Worm (Caenorhabditis elegans): Measurements from ENCODE around the gene ubh-2.
A peak's percentile ranks its signal among the peaks of the same experiment; 100 is the strongest.

Gene ubh-2

DNA sequence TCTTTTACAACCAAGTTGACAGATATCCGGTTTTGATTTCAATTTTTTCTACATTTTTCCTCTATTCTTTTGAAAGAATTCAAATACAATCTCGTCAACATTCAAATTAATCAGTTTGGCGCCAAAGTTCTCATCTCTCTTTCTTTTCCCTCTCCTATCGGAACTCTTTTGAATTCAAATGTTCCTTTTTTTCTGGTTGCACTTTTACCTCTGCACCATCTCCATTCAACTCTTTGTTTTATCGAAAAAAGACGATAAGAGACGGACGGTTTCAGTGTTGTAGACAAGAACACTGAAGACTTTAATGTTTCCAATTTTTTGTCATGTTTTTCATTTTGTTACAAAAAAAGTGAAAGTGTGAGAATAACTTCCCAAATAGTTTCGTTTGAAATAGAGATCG lies 33.6 kb downstream of the ubh-2 start (continued):
- TF ChIP-seq hlh-11 (tag; optimal IDR thresholded peaks at IDR 0.05) = peak; percentile 61
- TF ChIP-seq lsy-2 (tag; optimal IDR thresholded peaks at IDR 0.05) = no peak
- TF ChIP-seq daf-12 (tag; optimal IDR thresholded peaks at IDR 0.05) = no peak
- TF ChIP-seq ama-1 (optimal IDR thresholded peaks at IDR 0.05) = no peak
- no peak for TF ChIP-seq nhr-42 (GFP tag; IDR thresholded peaks at IDR 0.05)
- no peak for TF ChIP-seq ceh-28 (tag; optimal IDR thresholded peaks at IDR 0.05)
- TF ChIP-seq aha-1 (tag) = no peak
- no peak for TF ChIP-seq unc-39 (tag; optimal IDR thresholded peaks at IDR 0.05)
- no peak for TF ChIP-seq spr-1 (tag; optimal IDR thresholded peaks at IDR 0.05)
- TF ChIP-seq saeg-2 (GFP tag; IDR thresholded peaks at IDR 0.05) = no peak
- no peak for TF ChIP-seq nhr-11 (tag; optimal IDR thresholded peaks at IDR 0.05)
- no peak for TF ChIP-seq sdz-12 (GFP tag; optimal IDR thresholded peaks at IDR 0.05)
- no peak for TF ChIP-seq Y105C5A.15 (GFP tag; IDR thresholded peaks at IDR 0.05)
- no peak for TF ChIP-seq dmd-9 (GFP tag; IDR thresholded peaks at IDR 0.05)
- no peak for TF ChIP-seq nhr-48 (tag; optimal IDR thresholded peaks at IDR 0.05)
- no peak for TF ChIP-seq lin-13 (GFP tag; optimal IDR thresholded peaks at IDR 0.05)
- no peak for TF ChIP-seq fkh-10 (GFP tag; optimal IDR thresholded peaks at IDR 0.05)
- no peak for TF ChIP-seq nhr-25 (tag; optimal IDR thresholded peaks at IDR 0.05; ENCODE audit: borderline replicate concordance, insufficient read depth)
- no peak for TF ChIP-seq nhr-10 (tag; optimal IDR thresholded peaks at IDR 0.05)
- TF ChIP-seq ceh-20 (GFP tag; IDR thresholded peaks at IDR 0.05) = no peak
- TF ChIP-seq F37D6.2 (tag; optimal IDR thresholded peaks at IDR 0.05) = no peak
- TF ChIP-seq dve-1 (tag; optimal IDR thresholded peaks at IDR 0.05; ENCODE audit: insufficient read depth) = peak; percentile 83
- no peak for TF ChIP-seq aly-2 (tag; optimal IDR thresholded peaks at IDR 0.05)
- TF ChIP-seq zip-11 (GFP tag; IDR thresholded peaks at IDR 0.05) = no peak
- TF ChIP-seq ceh-82 (tag; optimal IDR thresholded peaks at IDR 0.05) = no peak
- no peak for TF ChIP-seq F44E2.7 (GFP tag; IDR thresholded peaks at IDR 0.05)
- no peak for TF ChIP-seq snpc-4 (tag; optimal IDR thresholded peaks at IDR 0.05)
- no peak for TF ChIP-seq cey-2 (tag; optimal IDR thresholded peaks at IDR 0.05; ENCODE audit: borderline replicate concordance, insufficient read depth)
- TF ChIP-seq spr-3 (GFP tag; optimal IDR thresholded peaks at IDR 0.05) = no peak
- TF ChIP-seq pha-4 (GFP tag; IDR thresholded peaks at IDR 0.05) = no peak
- no peak for TF ChIP-seq pha-4 (tag; optimal IDR thresholded peaks at IDR 0.05)
- TF ChIP-seq ceh-62 (tag; optimal IDR thresholded peaks at IDR 0.05) = no peak
- peak; percentile 72 for TF ChIP-seq nhr-28 (tag; optimal IDR thresholded peaks at IDR 0.05)
- TF ChIP-seq nhr-6 (tag; optimal IDR thresholded peaks at IDR 0.05) = no peak
- no peak for TF ChIP-seq lin-29 (GFP tag; IDR thresholded peaks at IDR 0.05)
- TF ChIP-seq lin-1 (GFP tag; IDR thresholded peaks at IDR 0.05) = peak; percentile 46; the same call in 1 of the 2 replicates
- no peak for TF ChIP-seq hmg-1.1 (GFP tag; IDR thresholded peaks at IDR 0.05)
- TF ChIP-seq fos-1 (tag; optimal IDR thresholded peaks at IDR 0.05) = no peak
- TF ChIP-seq T20F7.1 (GFP tag; optimal IDR thresholded peaks at IDR 0.05) = no peak
- TF ChIP-seq F26F4.8 (GFP tag; conservative IDR thresholded peaks at IDR 0.05) = no peak
- TF ChIP-seq vab-7 (GFP tag; IDR thresholded peaks at IDR 0.05) = no peak
- no peak for TF ChIP-seq mxl-3 (GFP tag; optimal IDR thresholded peaks at IDR 0.05)
- no peak for TF ChIP-seq arid-1 (GFP tag; conservative IDR thresholded peaks at IDR 0.05)
- no peak for TF ChIP-seq gei-8 (GFP tag; optimal IDR thresholded peaks at IDR 0.05)
- TF ChIP-seq skn-1 (tag; optimal IDR thresholded peaks at IDR 0.05) = no peak
- TF ChIP-seq pqm-1 (tag; optimal IDR thresholded peaks at IDR 0.05) = peak; percentile 90
- no peak for TF ChIP-seq ZK337.2 (GFP tag; IDR thresholded peaks at IDR 0.05)
- no peak for TF ChIP-seq duxl-1 (tag; optimal IDR thresholded peaks at IDR 0.05; ENCODE audit: poor library complexity)
- peak; percentile 18 for TF ChIP-seq mep-1 (tag; optimal IDR thresholded peaks at IDR 0.05)
